Fruit fly (Drosophila melanogaster) whole organism, wandering third instar larva: ENCODE results near the gene scyl.

Experiments
- Abd-B ChIP-seq: fragments of >200 bp; optimal IDR thresholded peaks from 2 replicates; lab custom pipeline; 2017; ENCODE audit warnings: missing biosample characterization, missing genetic modification characterization
- CG32264 ChIP-seq: fragments of 200-800 bp; sonication (Bioruptor generic); optimal IDR thresholded peaks from 2 replicates; lab custom pipeline; 2016; ENCODE audit warnings: missing biosample characterization, missing genetic modification characterization
- CG9705 ChIP-seq: fragments of 200-800 bp; sonication (Bioruptor generic); optimal IDR thresholded peaks from 2 replicates; lab custom pipeline; 2018; ENCODE audit warnings: missing biosample characterization, mild to moderate bottlenecking, missing genetic modification characterization
- CrebA ChIP-seq: fragments of 200-800 bp; sonication (Bioruptor generic); optimal IDR thresholded peaks from 2 replicates; lab custom pipeline; 2016; ENCODE audit warnings: missing biosample characterization, mild to moderate bottlenecking, missing genetic modification characterization, borderline replicate concordance
- Dfd ChIP-seq: fragments of >200 bp; optimal IDR thresholded peaks from 2 replicates; lab custom pipeline; 2017; ENCODE audit warnings: missing biosample characterization, missing genetic modification characterization
- Dif ChIP-seq: fragments of 200-275, 200-300 bp; sonication (Bioruptor generic); optimal IDR thresholded peaks from 2 replicates; lab custom pipeline; 2018; ENCODE audit warnings: missing biosample characterization, missing genetic modification characterization; ENCODE audit not compliant: partially characterized antibody
- GATAd ChIP-seq: sonication (Bioruptor generic); optimal IDR thresholded peaks from 2 replicates; lab custom pipeline; 2016; ENCODE audit warnings: missing biosample characterization, missing genetic modification characterization
- HLH106 ChIP-seq: fragments of 200-800 bp; optimal IDR thresholded peaks from 3 replicates; lab custom pipeline; 2019; ENCODE audit warnings: missing biosample characterization, mild to moderate bottlenecking, missing genetic modification characterization, moderate library complexity
- Hnf4 ChIP-seq: fragments of 200-800 bp; sonication (Bioruptor generic); optimal IDR thresholded peaks from 2 replicates; lab custom pipeline; 2016; ENCODE audit warnings: missing biosample characterization, mild to moderate bottlenecking, missing genetic modification characterization
- Hr78 ChIP-seq: fragments of >200 bp; optimal IDR thresholded peaks from 2 replicates; lab custom pipeline; 2017; ENCODE audit warnings: missing biosample characterization, missing genetic modification characterization
- Hr83 ChIP-seq: fragments of 200-300 bp; sonication (Bioruptor generic); optimal IDR thresholded peaks from 2 replicates; lab custom pipeline; 2016; ENCODE audit warnings: missing biosample characterization, mild to moderate bottlenecking, missing genetic modification characterization, moderate library complexity; ENCODE audit not compliant: poor library complexity, severe bottlenecking
- Jra ChIP-seq: sonication (Bioruptor generic); optimal IDR thresholded peaks from 2 replicates; lab custom pipeline; 2016; ENCODE audit warnings: missing biosample characterization, missing genetic modification characterization
- Mio ChIP-seq: sonication (Bioruptor generic); optimal IDR thresholded peaks from 2 replicates; lab custom pipeline; 2016; ENCODE audit warnings: missing biosample characterization, missing genetic modification characterization
- Myc ChIP-seq: fragments of >200 bp; optimal IDR thresholded peaks from 2 replicates; lab custom pipeline; 2017
- N ChIP-seq: fragments of >200 bp; optimal IDR thresholded peaks from 2 replicates; lab custom pipeline; 2018; ENCODE audit warnings: missing biosample characterization, missing external identifiers, missing genetic modification characterization
- OdsH ChIP-seq: fragments of 200-800 bp; sonication (Bioruptor generic); optimal IDR thresholded peaks from 2 replicates; lab custom pipeline; 2016; ENCODE audit warnings: missing biosample characterization, mild to moderate bottlenecking, missing genetic modification characterization
- Rel ChIP-seq, 2 experiments: fragments of 200-800 bp; sonication (Bioruptor generic) in 1 of 2; optimal IDR thresholded peaks; 2 replicates in 1 of 2; 3 replicates in 1 of 2; lab custom pipeline; 2016 to 2019; ENCODE audit warnings: mild to moderate bottlenecking in 2 of 2, missing biosample characterization in 2 of 2, missing genetic modification characterization in 2 of 2, moderate library complexity in 1 of 2
- Sp1 ChIP-seq: fragments of 200-800 bp; sonication (Bioruptor generic); optimal IDR thresholded peaks from 3 replicates; lab custom pipeline; 2019; ENCODE audit warnings: missing biosample characterization, mild to moderate bottlenecking, missing genetic modification characterization, moderate library complexity
- Vsx2 ChIP-seq: fragments of 200-300, 225-300 bp; sonication (Bioruptor generic); optimal IDR thresholded peaks from 2 replicates; lab custom pipeline; 2018; ENCODE audit warnings: missing biosample characterization, missing genetic modification characterization; ENCODE audit not compliant: partially characterized antibody
- br ChIP-seq: fragments of 200-800 bp; sonication (Bioruptor generic); optimal IDR thresholded peaks from 2 replicates; lab custom pipeline; 2016; ENCODE audit warnings: missing biosample characterization, missing genetic modification characterization
- brk ChIP-seq: fragments of 200-800 bp; sonication (Bioruptor generic); optimal IDR thresholded peaks from 2 replicates; lab custom pipeline; 2016; ENCODE audit warnings: missing biosample characterization, mild to moderate bottlenecking, missing genetic modification characterization
- dl ChIP-seq, 2 experiments: fragments of 175-275, 200-275 bp in 1 of 2; fragments of 200-275 bp in 1 of 2; sonication (Bioruptor generic); optimal IDR thresholded peaks; lab custom pipeline; 2018; ENCODE audit warnings: mild to moderate bottlenecking in 2 of 2, missing biosample characterization in 2 of 2, missing genetic modification characterization in 2 of 2, moderate library complexity in 2 of 2; ENCODE audit not compliant: partially characterized antibody in 2 of 2, insufficient read depth in 1 of 2
- dmrt93B ChIP-seq: fragments of 200-800 bp; sonication (Bioruptor generic); optimal IDR thresholded peaks from 2 replicates; lab custom pipeline; 2018; ENCODE audit warnings: missing biosample characterization, mild to moderate bottlenecking, missing genetic modification characterization
- dsf ChIP-seq: sonication (Bioruptor generic); optimal IDR thresholded peaks from 2 replicates; lab custom pipeline; 2016; ENCODE audit warnings: missing biosample characterization, missing genetic modification characterization, borderline replicate concordance
- ey ChIP-seq: fragments of 200-800 bp; sonication (Bioruptor generic); optimal IDR thresholded peaks from 2 replicates; lab custom pipeline; 2016; ENCODE audit warnings: missing biosample characterization, missing genetic modification characterization
- foxo ChIP-seq, 2 experiments: fragments of 200-800 bp; sonication (Bioruptor generic); optimal IDR thresholded peaks; 2 replicates in 1 of 2; 3 replicates in 1 of 2; lab custom pipeline; 2016 to 2017; ENCODE audit warnings: missing biosample characterization in 2 of 2, missing genetic modification characterization in 2 of 2
- fru ChIP-seq: fragments of 200-800 bp; sonication (Bioruptor generic); optimal IDR thresholded peaks from 3 replicates; lab custom pipeline; 2016; ENCODE audit warnings: missing biosample characterization, mild to moderate bottlenecking, missing genetic modification characterization
- h ChIP-seq: fragments of 200-800 bp; sonication (Bioruptor generic); optimal IDR thresholded peaks from 3 replicates; lab custom pipeline; 2016; ENCODE audit warnings: missing biosample characterization, mild to moderate bottlenecking, missing genetic modification characterization
- jim ChIP-seq: fragments of 175-275, 200-325 bp; sonication (Bioruptor generic); optimal IDR thresholded peaks from 2 replicates; lab custom pipeline; 2016; ENCODE audit warnings: missing biosample characterization, mild to moderate bottlenecking, missing genetic modification characterization
- lola ChIP-seq: fragments of >200 bp; optimal IDR thresholded peaks from 2 replicates; lab custom pipeline; 2017; ENCODE audit warnings: missing biosample characterization, missing genetic modification characterization
- pan ChIP-seq: fragments of >200 bp; optimal IDR thresholded peaks from 2 replicates; lab custom pipeline; 2017
- psq ChIP-seq: fragments of 200-800 bp; sonication (Bioruptor generic); optimal IDR thresholded peaks from 3 replicates; lab custom pipeline; 2017; ENCODE audit warnings: missing biosample characterization, mild to moderate bottlenecking, missing genetic modification characterization, moderate library complexity
- rgr ChIP-seq: fragments of 200-800 bp; sonication (Bioruptor generic); optimal IDR thresholded peaks from 3 replicates; lab custom pipeline; 2016; ENCODE audit warnings: missing biosample characterization, mild to moderate bottlenecking, missing genetic modification characterization
- sage ChIP-seq: fragments of 200-800 bp; sonication (Bioruptor generic); optimal IDR thresholded peaks from 2 replicates; lab custom pipeline; 2016; ENCODE audit warnings: missing biosample characterization, mild to moderate bottlenecking, missing genetic modification characterization
- sv ChIP-seq: fragments of 200-800 bp; sonication (Bioruptor generic); optimal IDR thresholded peaks from 3 replicates; lab custom pipeline; 2016; ENCODE audit warnings: missing biosample characterization, missing genetic modification characterization
- tai ChIP-seq: sonication (Bioruptor generic); optimal IDR thresholded peaks from 2 replicates; lab custom pipeline; 2016; ENCODE audit warnings: missing biosample characterization, missing genetic modification characterization
- usp ChIP-seq: fragments of >200 bp; optimal IDR thresholded peaks from 2 replicates; lab custom pipeline; 2017; ENCODE audit warnings: missing biosample characterization, missing genetic modification characterization
- woc ChIP-seq: sonication (Bioruptor generic); optimal IDR thresholded peaks from 2 replicates; lab custom pipeline; 2016; ENCODE audit warnings: missing biosample characterization, mild to moderate bottlenecking, missing genetic modification characterization

Gene scyl

DNA sequence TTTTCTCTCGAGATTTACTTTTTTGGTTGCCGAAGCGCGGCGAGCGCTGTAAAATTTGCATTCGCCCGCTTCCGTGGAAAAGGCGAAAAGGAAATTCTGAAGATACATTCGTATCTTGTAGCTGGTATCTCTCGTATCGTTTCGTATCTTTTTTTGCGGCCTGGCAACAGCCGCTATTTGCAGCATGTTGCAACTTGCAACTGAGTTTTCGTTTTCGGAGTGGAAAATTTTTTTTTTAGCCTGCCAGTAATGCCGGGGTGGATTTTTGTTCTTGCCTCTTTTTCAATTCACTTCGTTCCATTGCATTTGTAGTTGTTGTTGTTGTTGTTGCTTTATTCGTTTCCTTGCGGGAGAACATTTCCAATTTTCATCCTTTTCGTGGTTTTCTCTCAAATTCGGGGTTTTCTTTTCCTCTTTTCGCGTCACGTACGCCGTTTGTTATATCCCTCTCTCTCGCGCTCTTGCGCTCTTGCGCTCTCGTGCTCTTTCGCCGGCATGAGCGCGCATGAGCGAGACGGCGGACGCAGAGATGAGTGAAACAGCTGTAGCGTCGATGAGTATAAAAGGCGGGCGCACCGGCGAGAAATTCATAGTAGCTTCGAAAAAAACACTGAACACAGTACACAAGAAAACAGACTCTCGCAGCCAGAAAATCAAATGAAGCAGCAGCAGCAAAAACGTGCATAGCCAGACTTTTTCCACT, at the start of gene scyl:
Gene scyl (plus strand): TSS at position 587 of the 703 bp plus-strand sequence.
- peak; percentile 54 for TF ChIP-seq br
- TF ChIP-seq N, result no peak
- peak; percentile 73 for TF ChIP-seq CrebA (GFP tag; lab: Kevin White, UChicago)
- TF ChIP-seq Mio (GFP tag; lab: Kevin White, UChicago), result peak; percentile 20
- no peak for TF ChIP-seq Dfd
- TF ChIP-seq fru, result peak; percentile 74
- peak; percentile 99 for TF ChIP-seq Dif (GFP tag; lab: Kevin White, UChicago)
- no peak for TF ChIP-seq Jra
- TF ChIP-seq h (GFP tag; lab: Kevin White, UChicago), result peak; percentile 83
- no peak for TF ChIP-seq dsf
- TF ChIP-seq jim (GFP tag; lab: Kevin White, UChicago), result peak; percentile 77
- peak; percentile 14 for TF ChIP-seq HLH106 (tag; lab: Kevin White, UChicago)
- TF ChIP-seq rgr (GFP tag; lab: Kevin White, UChicago), result peak; percentile 74
- peak; percentile 78 for TF ChIP-seq Hnf4
- no peak for TF ChIP-seq Hr78 (GFP tag; lab: Kevin White, UChicago)
- no peak for TF ChIP-seq dmrt93B (GFP tag; lab: Kevin White, UChicago)
- TF ChIP-seq psq (GFP tag; lab: Kevin White, UChicago), result peak; percentile 76
- TF ChIP-seq OdsH (GFP tag; lab: Kevin White, UChicago), result peak; percentile 60
- TF ChIP-seq Myc (lab: Kevin White, UChicago), result no peak
- TF ChIP-seq GATAd (GFP tag; lab: Kevin White, UChicago), result no peak
- no peak for TF ChIP-seq sage
- peak; percentile 33 for TF ChIP-seq tai (GFP tag; lab: Kevin White, UChicago)
- TF ChIP-seq brk (GFP tag; lab: Kevin White, UChicago), result no peak
- TF ChIP-seq usp, result no peak
- TF ChIP-seq lola (GFP tag; lab: Kevin White, UChicago), result no peak
- TF ChIP-seq pan (lab: Kevin White, UChicago), result no peak
- peak; percentile 31 for TF ChIP-seq ey
- TF ChIP-seq Vsx2, result peak; percentile 96
- TF ChIP-seq Sp1 (GFP tag; lab: Kevin White, UChicago), result peak; percentile 69
- no peak for TF ChIP-seq CG32264 (GFP tag; lab: Kevin White, UChicago)
- peak; percentile 84 for TF ChIP-seq Hr83
- peak; percentile 4 for TF ChIP-seq woc
- TF ChIP-seq Rel (GFP tag; optimal IDR thresholded peaks at IDR 0.05; lab: Kevin White, UChicago), result no peak
- peak; percentile 77 for TF ChIP-seq Rel (tag; optimal IDR thresholded peaks at IDR 0.05; lab: Kevin White, UChicago)
- no peak for TF ChIP-seq sv
- TF ChIP-seq dl (GFP tag; optimal IDR thresholded peaks at IDR 0.05; lab: Kevin White, UChicago; ENCODE audit: insufficient read depth in 1 of 2, partially characterized antibody in 2 of 2), result peak; percentile 90 to 98
- no peak for TF ChIP-seq Abd-B (GFP tag; lab: Kevin White, UChicago)
- TF ChIP-seq CG9705, result no peak
- peak; percentile 50 to 55 for TF ChIP-seq foxo (GFP tag; optimal IDR thresholded peaks at IDR 0.05; lab: Kevin White, UChicago)

- TF ChIP-seq Hr78 (GFP tag; lab: Kevin White, UChicago) (no peak), Dfd (no peak), Hr83 (no peak), GATAd (GFP tag; lab: Kevin White, UChicago) (no peak), fru (no peak), Jra (no peak), sage (no peak), Hnf4 (no peak), Vsx2 (no peak), brk (GFP tag; lab: Kevin White, UChicago) (no peak), CG9705 (no peak), Abd-B (GFP tag; lab: Kevin White, UChicago) (no peak), dl (GFP tag; optimal IDR thresholded peaks at IDR 0.05; lab: Kevin White, UChicago; ENCODE audit: insufficient read depth in 1 of 2, partially characterized antibody in 2 of 2) (no peak), psq (GFP tag; lab: Kevin White, UChicago) (no peak), foxo (GFP tag; optimal IDR thresholded peaks at IDR 0.05; lab: Kevin White, UChicago) (no peak), lola (GFP tag; lab: Kevin White, UChicago) (no peak)
Measured at dm6 chr3L:11203820-11204449, 48.2 kb upstream of the scyl start.
